Worm (Caenorhabditis elegans) whole organism, late embryonic: Measurements from ENCODE around the gene F54B11.7.

Experiments used
- fax-1 ChIP-seq: sonication (generic microtip); optimal IDR thresholded peaks from 2 replicates; lab custom pipeline; 2016; ENCODE audit warnings: missing genotype, missing genetic modification characterization, missing compliant biosample characterization
- hlh-8 ChIP-seq: sonication (generic microtip); optimal IDR thresholded peaks from 2 replicates; lab custom pipeline; 2016; ENCODE audit warnings: missing genotype, missing genetic modification characterization, missing compliant biosample characterization
- nfya-1 ChIP-seq: sonication (generic microtip); optimal IDR thresholded peaks from 2 replicates; lab custom pipeline; 2017; ENCODE audit warnings: missing genetic modification characterization, mild to moderate bottlenecking, missing compliant biosample characterization, antibody characterized with exemption, moderate library complexity

DNA sequence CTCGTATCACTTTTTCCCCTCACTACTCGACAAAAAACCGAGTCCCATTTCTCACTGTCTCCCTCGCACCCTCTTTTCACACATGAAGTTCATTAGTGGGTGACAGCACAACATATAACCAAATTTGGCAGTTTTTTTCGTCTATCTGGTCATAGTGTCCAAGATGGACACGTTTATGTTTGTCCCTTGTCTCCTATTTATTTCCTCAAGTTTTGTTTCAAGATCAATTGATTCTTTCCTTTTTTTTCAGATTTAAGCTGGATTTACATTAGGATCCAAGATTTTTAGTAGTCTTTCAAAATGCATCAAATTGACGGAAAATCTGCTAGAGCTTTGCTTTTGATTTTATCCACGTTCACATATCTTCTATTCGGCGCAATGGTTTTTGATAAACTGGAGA lies 39.3 kb downstream of the F54B11.7 start, which contains the start of gene twk-20:
- TF ChIP-seq fax-1 (no peak), hlh-8 (tag; lab: Kevin White, UChicago) (no peak), nfya-1 (no peak)
